Fruit fly (Drosophila melanogaster): ENCODE measurements around the gene LanA.

- TF ChIP-seq CTCF (optimal IDR thresholded peaks at IDR 0.05) (no peak), CG8478 (optimal IDR thresholded peaks at IDR 0.05) (no peak)
Observed at dm6 chr3L:6256408-6257188, 38.8 kb upstream of the LanA start, which contains the start of gene Best2.
